Worm (Caenorhabditis elegans): ENCODE measurements around the gene fbxa-59.

fbxa-59 gene

DNA sequence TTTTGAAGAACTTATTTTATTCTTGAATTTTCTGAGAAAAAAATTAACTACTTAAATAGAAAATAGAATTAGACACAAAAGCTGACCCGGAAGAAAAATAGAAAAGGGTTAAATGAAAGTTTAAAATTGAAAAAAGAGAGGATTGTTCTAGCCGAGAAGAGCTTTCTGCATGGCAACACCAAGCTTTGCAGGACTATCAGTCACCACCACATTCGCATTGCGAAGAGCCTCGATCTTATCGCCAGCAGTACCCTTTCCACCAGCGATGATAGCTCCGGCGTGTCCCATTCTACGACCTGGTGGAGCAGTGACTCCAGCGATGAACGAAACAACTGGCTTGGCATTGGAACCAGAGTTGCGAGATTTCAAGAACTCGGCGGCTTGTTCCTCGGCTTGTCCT is 43.1 kb downstream of the fbxa-59 start (continued):
- TF ChIP-seq fkh-3 (tag; optimal IDR thresholded peaks at IDR 0.05) (no peak), die-1 (tag; optimal IDR thresholded peaks at IDR 0.05) (no peak), unc-130 (GFP tag; optimal IDR thresholded peaks at IDR 0.05) (no peak), pbrm-1 (GFP tag; IDR thresholded peaks at IDR 0.05) (no peak), dpl-1 (GFP tag; optimal IDR thresholded peaks at IDR 0.05) (no peak), F57A8.1 (GFP tag; optimal IDR thresholded peaks at IDR 0.05) (no peak), Y79H2A.3 (GFP tag; conservative IDR thresholded peaks at IDR 0.05) (0 out of 2 replicates have a peak, but pooled peaks have one; percentile 49), hsf-1 (GFP tag; IDR thresholded peaks at IDR 0.05) (peak; percentile 45; the same call in 1 of the 2 replicates)

ce11 chrIII:896904-897303 is 46.4 kb downstream of the fbxa-59 start:
- TF ChIP-seq F57A8.1 (GFP tag; optimal IDR thresholded peaks at IDR 0.05) (no peak), B0336.3 (GFP tag; IDR thresholded peaks at IDR 0.05) (no peak), ztf-26 (tag; optimal IDR thresholded peaks at IDR 0.05) (no peak), lag-1 (GFP tag; IDR thresholded peaks at IDR 0.05) (0 out of 2 replicates have a peak, but pooled peaks have one; percentile 40)

DNA sequence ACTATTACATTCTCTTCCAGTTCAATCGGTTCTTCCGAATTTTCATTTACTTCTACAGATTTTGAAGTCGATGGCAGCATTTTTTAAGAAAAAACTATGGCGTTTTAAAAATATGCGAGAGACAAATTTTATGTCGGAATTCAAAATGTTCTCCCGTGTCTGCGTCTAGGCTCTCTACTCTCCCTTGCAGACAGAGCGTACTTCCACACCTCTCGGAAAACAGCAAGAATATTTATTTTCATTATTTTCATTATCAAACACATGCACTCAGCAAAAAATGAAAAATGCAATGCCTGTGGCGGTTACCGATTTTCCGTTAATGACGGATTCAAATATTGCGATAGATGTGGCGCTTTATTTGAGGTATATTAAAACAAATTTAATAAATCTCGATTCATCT is 47.8 kb downstream of the fbxa-59 start, which contains the start of the genes ztf-18 and F23H11.2:
Gene ztf-18, minus strand, starts transcription at position 188 of the 400 bp plus-strand sequence.
Gene F23H11.2, plus strand, starts transcription at position 223 of the 400 bp plus-strand sequence.
- TF ChIP-seq ceh-58 (GFP tag; IDR thresholded peaks at IDR 0.05) (no peak), K11D2.4 (GFP tag; IDR thresholded peaks at IDR 0.05) (no peak), ceh-27 (GFP tag; optimal IDR thresholded peaks at IDR 0.05) (no peak), lin-54 (GFP tag; optimal IDR thresholded peaks at IDR 0.05) (no peak), ceh-100 (GFP tag; IDR thresholded peaks at IDR 0.05) (no peak), pha-4 (tag; optimal IDR thresholded peaks at IDR 0.05) (no peak), cebp-2 (GFP tag; IDR thresholded peaks at IDR 0.05) (no peak), mel-28 (tag; optimal IDR thresholded peaks at IDR 0.05; ENCODE audit: borderline replicate concordance) (no peak), Y95B8A.8 (GFP tag; IDR thresholded peaks at IDR 0.05) (no peak), snpc-3.4 (tag; optimal IDR thresholded peaks at IDR 0.05) (no peak)

- no peak for TF ChIP-seq nfya-2 (GFP tag; IDR thresholded peaks at IDR 0.05)
- TF ChIP-seq snpc-3.4 (tag; optimal IDR thresholded peaks at IDR 0.05): peak; percentile 27
- peak; percentile 76 for TF ChIP-seq nhr-80 (tag; optimal IDR thresholded peaks at IDR 0.05)
- no peak for TF ChIP-seq sptf-2 (GFP tag; optimal IDR thresholded peaks at IDR 0.05)
Observed at ce11 chrIII:891014-891413, 52.3 kb downstream of the fbxa-59 start, which contains the start of gene T24C4.10. T24C4.10 (minus strand) TSS chrIII:891243.
